Fruit fly (Drosophila melanogaster) whole organism, pupa: ENCODE data around the gene eff.

ENCODE experiments used
- CG13204 ChIP-seq: fragments of 200-800 bp; sonication (Bioruptor generic); optimal IDR thresholded peaks from 2 replicates; lab custom pipeline; 2018; ENCODE audit warnings: missing biosample characterization, mild to moderate bottlenecking, missing genetic modification characterization, moderate library complexity
- CG15710 ChIP-seq: fragments of 200-800 bp; sonication (Bioruptor generic); optimal IDR thresholded peaks from 2 replicates; lab custom pipeline; 2018; ENCODE audit warnings: missing biosample characterization, mild to moderate bottlenecking, missing genetic modification characterization, moderate library complexity
- CG17806 ChIP-seq: fragments of 200-800 bp; sonication (Bioruptor generic); optimal IDR thresholded peaks from 2 replicates; lab custom pipeline; 2018; ENCODE audit warnings: missing biosample characterization, mild to moderate bottlenecking, missing genetic modification characterization, moderate library complexity
- CG32121 ChIP-seq: fragments of 200-800 bp; sonication (Bioruptor generic); IDR thresholded peaks from 2 replicates; pipeline ENCODE4 v1.3.6; 2022; ENCODE audit warnings: missing biosample characterization, missing genetic modification characterization
- D1 ChIP-seq: fragments of 200-800 bp; sonication (Bioruptor generic); optimal IDR thresholded peaks from 2 replicates; lab custom pipeline; 2018; ENCODE audit warnings: missing biosample characterization, mild to moderate bottlenecking, missing genetic modification characterization, moderate library complexity
- EcR ChIP-seq: fragments of 200-800 bp; sonication (Bioruptor generic); optimal IDR thresholded peaks from 3 replicates; lab custom pipeline; 2019; ENCODE audit warnings: missing biosample characterization, missing genetic modification characterization, mild to moderate bottlenecking, moderate library complexity, missing genetic modification reagents
- Pif1B ChIP-seq: fragments of 200-800 bp; sonication (Bioruptor generic); optimal IDR thresholded peaks from 3 replicates; lab custom pipeline; 2016; ENCODE audit warnings: missing biosample characterization, missing genetic modification characterization

- no peak for TF ChIP-seq CG17806
- TF ChIP-seq EcR = no peak
- TF ChIP-seq CG15710 (tag; lab: Kevin White, UChicago) = no peak
- TF ChIP-seq CG32121 = no peak
- TF ChIP-seq D1 (tag; lab: Kevin White, UChicago) = no peak
- no peak for TF ChIP-seq Pif1B (GFP tag; lab: Kevin White, UChicago)
- TF ChIP-seq CG13204 = no peak
These were observed 45.5 kb upstream of the eff start for dm6 chr3R:14786669-14787068.
